Fruit fly (Drosophila melanogaster): ENCODE data around the gene CG4849.

Gene CG4849

dm6 chr3R:27946555-27947204 is 16.5 kb upstream of the CG4849 start (continued):
- TF ChIP-seq ara (GFP tag; IDR thresholded peaks at IDR 0.05) (0 out of 2 replicates have a peak, but pooled peaks have one; percentile 38), CG10543 (GFP tag; optimal IDR thresholded peaks at IDR 0.05) (peak; percentile 51), CG2202 (tag; optimal IDR thresholded peaks at IDR 0.05) (peak; percentile 32), CG18764 (GFP tag; optimal IDR thresholded peaks at IDR 0.05) (no peak), E2f1 (GFP tag; IDR thresholded peaks at IDR 0.05) (no peak), CG17359 (tag; optimal IDR thresholded peaks at IDR 0.05) (no peak), fd96Cb (tag; optimal IDR thresholded peaks at IDR 0.05) (no peak), btn (GFP tag; optimal IDR thresholded peaks at IDR 0.05) (no peak), HmgD (GFP tag; optimal IDR thresholded peaks at IDR 0.05) (no peak), emc (GFP tag; optimal IDR thresholded peaks at IDR 0.05) (no peak), CG8290 (GFP tag; optimal IDR thresholded peaks at IDR 0.05) (no peak), CG8290 (tag; optimal IDR thresholded peaks at IDR 0.05) (peak; percentile 35 to 44), CG6854 (GFP tag; optimal IDR thresholded peaks at IDR 0.05) (no peak), Fer1 (GFP tag; optimal IDR thresholded peaks at IDR 0.05) (peak; percentile 31), Lim3 (GFP tag; IDR thresholded peaks at IDR 0.05) (no peak), dimm (GFP tag; IDR thresholded peaks at IDR 0.05) (no peak), bsh (GFP tag; optimal IDR thresholded peaks at IDR 0.05) (peak in 1 of 2 experiments; percentile 46), CG1603 (tag; optimal IDR thresholded peaks at IDR 0.05) (no peak), Camta (GFP tag; optimal IDR thresholded peaks at IDR 0.05) (no peak), CG14710 (tag; optimal IDR thresholded peaks at IDR 0.05) (peak; percentile 30), esg (GFP tag; conservative IDR thresholded peaks at IDR 0.05) (no peak), CG9817 (tag; optimal IDR thresholded peaks at IDR 0.05) (no peak), CG30403 (GFP tag; optimal IDR thresholded peaks at IDR 0.05) (no peak), pfk (GFP tag; optimal IDR thresholded peaks at IDR 0.05) (peak; percentile 10), CG10147 (GFP tag; optimal IDR thresholded peaks at IDR 0.05) (no peak), NFAT (GFP tag; IDR thresholded peaks at IDR 0.05) (no peak), Sox100B (GFP tag; optimal IDR thresholded peaks at IDR 0.05) (no peak), MTF-1 (GFP tag; optimal IDR thresholded peaks at IDR 0.05; ENCODE audit: borderline replicate concordance) (no peak), mirr (GFP tag; optimal IDR thresholded peaks at IDR 0.05) (peak; percentile 72), nerfin-1 (tag; optimal IDR thresholded peaks at IDR 0.05) (peak; percentile 35), CG1233 (GFP tag; optimal IDR thresholded peaks at IDR 0.05) (peak; percentile 7), pum (GFP tag; optimal IDR thresholded peaks at IDR 0.05) (no peak), CG8924 (tag; optimal IDR thresholded peaks at IDR 0.05) (no peak), dpn (GFP tag; optimal IDR thresholded peaks at IDR 0.05) (no peak), gem (tag; optimal IDR thresholded peaks at IDR 0.05) (peak; percentile 16), Ssrp (tag; optimal IDR thresholded peaks at IDR 0.05) (no peak), zen (tag; optimal IDR thresholded peaks at IDR 0.05) (no peak), ranshi (GFP tag; IDR thresholded peaks at IDR 0.05) (no peak), CG1529 (GFP tag; optimal IDR thresholded peaks at IDR 0.05) (peak; percentile 46), lab (GFP tag; optimal IDR thresholded peaks at IDR 0.05) (peak; percentile 5), CG10654 (GFP tag; optimal IDR thresholded peaks at IDR 0.05) (no peak), CG7556 (GFP tag; optimal IDR thresholded peaks at IDR 0.05) (no peak), CG17328 (GFP tag; IDR thresholded peaks at IDR 0.05) (no peak), Asciz (GFP tag; optimal IDR thresholded peaks at IDR 0.05) (peak; percentile 29), fd3F (GFP tag; optimal IDR thresholded peaks at IDR 0.05) (no peak), Dll (GFP tag; IDR thresholded peaks at IDR 0.05; ENCODE audit: partially characterized antibody) (no peak), Lpt (GFP tag; optimal IDR thresholded peaks at IDR 0.05) (no peak), pb (GFP tag; optimal IDR thresholded peaks at IDR 0.05) (no peak), caup (GFP tag; optimal IDR thresholded peaks at IDR 0.05; ENCODE audit: severe bottlenecking) (peak; percentile 7), CG34224 (GFP tag; IDR thresholded peaks at IDR 0.05; ENCODE audit: partially characterized antibody) (no peak)
